Worm (Caenorhabditis elegans) whole organism, L2 larva: ENCODE measurements around the gene C44B7.7.

Experiments used
- aly-2 ChIP-seq: fragments of 150-350 bp; optimal IDR thresholded peaks from 2 replicates; lab custom pipeline; 2014; ENCODE audit warnings: missing biosample characterization, missing genetic modification characterization
- blmp-1 ChIP-seq: sonication (generic microtip); optimal IDR thresholded peaks from 2 replicates; lab custom pipeline; 2017; ENCODE audit warnings: missing genetic modification characterization, mild to moderate bottlenecking, missing compliant biosample characterization, antibody characterized with exemption, moderate library complexity; ENCODE audit not compliant: insufficient read depth
- skn-1 ChIP-seq: sonication (generic microtip); optimal IDR thresholded peaks from 2 replicates; lab custom pipeline; 2017; ENCODE audit warnings: missing biosample characterization, missing genetic modification characterization
- unc-62 ChIP-seq: fragments of 150-350 bp; optimal IDR thresholded peaks from 2 replicates; lab custom pipeline; 2014; ENCODE audit warnings: missing biosample characterization, missing genetic modification reagents, missing genetic modification characterization

DNA sequence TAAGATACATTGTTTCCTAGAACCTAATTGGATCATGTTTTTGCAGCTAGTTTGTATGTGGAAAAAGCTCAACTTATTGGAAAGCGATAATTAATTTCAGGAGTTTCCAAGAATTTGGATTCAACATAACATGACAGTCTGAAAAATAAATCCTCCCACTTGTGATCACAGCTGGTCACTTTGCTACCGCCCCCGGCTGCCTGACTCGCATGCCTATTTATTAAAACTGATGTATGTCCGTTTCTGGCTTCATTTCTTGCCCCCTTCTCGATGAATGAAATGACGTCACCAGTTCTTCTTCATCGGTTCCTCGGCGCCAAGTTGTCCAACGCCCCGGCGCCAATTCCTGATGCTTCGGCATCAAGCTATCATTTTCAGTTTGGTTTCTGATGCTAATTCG lies 47.1 kb upstream of the C44B7.7 start:
- TF ChIP-seq skn-1 (no peak), unc-62 (no peak), blmp-1 (no peak), aly-2 (tag; lab: Kevin White, UChicago) (no peak)
